Worm (Caenorhabditis elegans) whole organism, L4 larva: ENCODE results near the gene col-97.

Experiments
- Y105C5A.15 ChIP-seq: fragments of 200-800 bp; sonication (Bioruptor generic); IDR thresholded peaks from 2 replicates; pipeline ENCODE4 v1.3.6; 2022; ENCODE audit warnings: missing genetic modification characterization, missing compliant biosample characterization
- aly-2 ChIP-seq: sonication (generic microtip); optimal IDR thresholded peaks from 2 replicates; lab custom pipeline; 2018; ENCODE audit warnings: missing biosample characterization, missing genetic modification characterization
- daf-12 ChIP-seq: fragments of 150-350 bp; optimal IDR thresholded peaks from 2 replicates; lab custom pipeline; 2014; ENCODE audit warnings: missing biosample characterization, missing genetic modification reagents, missing genetic modification characterization
- egl-27 ChIP-seq: sonication (generic microtip); optimal IDR thresholded peaks from 3 replicates; lab custom pipeline; 2017; ENCODE audit warnings: missing biosample characterization, missing genetic modification reagents, missing genetic modification characterization
- lin-15B ChIP-seq: fragments of 150-350 bp; sonication (generic microtip); optimal IDR thresholded peaks from 3 replicates; lab custom pipeline; 2014; ENCODE audit warnings: missing biosample characterization, missing genetic modification characterization
- nhr-237 ChIP-seq: sonication (generic microtip); optimal IDR thresholded peaks from 2 replicates; lab custom pipeline; 2017; ENCODE audit warnings: missing biosample characterization, missing genetic modification characterization
- nhr-25 ChIP-seq: sonication (generic microtip); optimal IDR thresholded peaks from 2 replicates; lab custom pipeline; 2017; ENCODE audit warnings: missing genetic modification characterization, mild to moderate bottlenecking, missing compliant biosample characterization, antibody characterized with exemption, moderate library complexity, borderline replicate concordance; ENCODE audit not compliant: insufficient read depth
- nhr-48 ChIP-seq: sonication (generic microtip); optimal IDR thresholded peaks from 2 replicates; lab custom pipeline; 2016; ENCODE audit warnings: mild to moderate bottlenecking, missing genetic modification characterization, missing compliant biosample characterization
- snpc-4 ChIP-seq: fragments of 150-350 bp; optimal IDR thresholded peaks from 2 replicates; lab custom pipeline; 2014; ENCODE audit warnings: missing biosample characterization, missing genetic modification characterization
- unc-39 ChIP-seq: sonication (generic microtip); optimal IDR thresholded peaks from 2 replicates; lab custom pipeline; 2017; ENCODE audit warnings: missing biosample characterization, missing genetic modification characterization

DNA sequence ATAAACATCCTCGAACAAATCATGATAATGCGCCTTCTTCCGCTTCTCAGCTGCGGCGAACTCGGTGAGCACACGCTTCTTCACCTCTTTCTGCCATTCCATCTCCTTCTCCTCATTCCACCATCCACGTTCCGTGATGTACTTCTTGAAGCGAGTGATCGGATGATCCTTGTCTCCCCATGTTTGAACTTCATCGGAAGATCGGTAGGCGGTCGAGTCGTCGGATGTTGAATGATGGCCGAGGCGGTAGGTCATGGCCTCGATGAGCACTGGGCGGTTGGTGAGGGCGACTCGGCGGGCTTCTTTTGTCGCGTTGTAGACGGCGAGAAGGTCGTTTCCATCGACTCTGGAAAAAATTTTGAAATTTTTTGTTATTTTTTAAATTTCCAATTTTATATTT is 25.2 kb downstream of the col-97 start:
- no peak for TF ChIP-seq egl-27 (tag; lab: Kevin White, UChicago)
- no peak for TF ChIP-seq snpc-4
- TF ChIP-seq unc-39 (tag; lab: Kevin White, UChicago): no peak
- TF ChIP-seq nhr-48 (tag; lab: Kevin White, UChicago): no peak
- TF ChIP-seq Y105C5A.15 (GFP tag; lab: Robert Waterston, UW): no peak
- no peak for TF ChIP-seq nhr-237 (tag; lab: Kevin White, UChicago)
- no peak for TF ChIP-seq nhr-25 (tag; lab: Kevin White, UChicago)
- no peak for TF ChIP-seq daf-12 (tag; lab: Kevin White, UChicago)
- no peak for TF ChIP-seq lin-15B (tag; lab: Kevin White, UChicago)
- no peak for TF ChIP-seq aly-2
